Fruit fly (Drosophila melanogaster) whole organism, adult: ENCODE measurements around the gene nAChRalpha7.
A peak's percentile ranks its signal among the peaks of the same experiment; 100 is the strongest.

Experiments
- CG11617 ChIP-seq: fragments of 200-800 bp; sonication (Bioruptor generic); optimal IDR thresholded peaks from 2 replicates; lab custom pipeline; 2017; ENCODE audit warnings: mild to moderate bottlenecking, missing biosample characterization, missing genetic modification reagents, missing genetic modification characterization
- CG12768 ChIP-seq: fragments of 200-800 bp; sonication (Bioruptor generic); optimal IDR thresholded peaks from 2 replicates; lab custom pipeline; 2017; ENCODE audit warnings: missing biosample characterization, missing genetic modification characterization, mild to moderate bottlenecking, moderate library complexity, missing genetic modification reagents
- CG14711 ChIP-seq: fragments of 200-800 bp; sonication (Bioruptor generic); optimal IDR thresholded peaks from 2 replicates; lab custom pipeline; 2018; ENCODE audit warnings: missing biosample characterization, mild to moderate bottlenecking, missing genetic modification characterization, moderate library complexity
- CG1620 ChIP-seq: fragments of 200-800 bp; sonication (Bioruptor generic); optimal IDR thresholded peaks from 2 replicates; lab custom pipeline; 2016; ENCODE audit warnings: missing biosample characterization, missing genetic modification characterization
- CG33017 ChIP-seq: fragments of 200-800 bp; sonication (Bioruptor generic); optimal IDR thresholded peaks from 2 replicates; lab custom pipeline; 2018; ENCODE audit warnings: missing biosample characterization, mild to moderate bottlenecking, missing genetic modification characterization, moderate library complexity
- CG5204 ChIP-seq: fragments of 200-800 bp; sonication (Bioruptor generic); optimal IDR thresholded peaks from 2 replicates; lab custom pipeline; 2016; ENCODE audit warnings: missing biosample characterization, missing genetic modification characterization
- CG7045 ChIP-seq: fragments of 200-800 bp; sonication (Bioruptor generic); optimal IDR thresholded peaks from 2 replicates; lab custom pipeline; 2017; ENCODE audit warnings: missing biosample characterization, mild to moderate bottlenecking, missing genetic modification characterization
- CG7101 ChIP-seq: fragments of 200-800 bp; sonication (Bioruptor generic); optimal IDR thresholded peaks from 2 replicates; lab custom pipeline; 2018; ENCODE audit warnings: missing biosample characterization, mild to moderate bottlenecking, missing genetic modification characterization, moderate library complexity
- Clk ChIP-seq: fragments of 200-800 bp; sonication (Bioruptor generic); optimal IDR thresholded peaks from 2 replicates; lab custom pipeline; 2017; ENCODE audit warnings: missing biosample characterization, missing genetic modification characterization
- Crg-1 ChIP-seq: fragments of 200-800 bp; sonication (Bioruptor generic); optimal IDR thresholded peaks from 2 replicates; lab custom pipeline; 2016; ENCODE audit warnings: missing biosample characterization, missing genetic modification characterization
- Hr96 ChIP-seq: fragments of 200-800 bp; sonication (Bioruptor generic); optimal IDR thresholded peaks from 2 replicates; lab custom pipeline; 2016; ENCODE audit warnings: missing biosample characterization, missing genetic modification characterization
- Mnt ChIP-seq: fragments of 200-800 bp; sonication (Bioruptor generic); optimal IDR thresholded peaks from 2 replicates; lab custom pipeline; 2016; ENCODE audit warnings: missing biosample characterization, mild to moderate bottlenecking, missing genetic modification characterization
- bab1 ChIP-seq: fragments of 200-800 bp; sonication (Bioruptor generic); optimal IDR thresholded peaks from 3 replicates; lab custom pipeline; 2019; ENCODE audit warnings: missing biosample characterization, mild to moderate bottlenecking, missing genetic modification characterization, moderate library complexity
- cic ChIP-seq: fragments of 200-800 bp; sonication (Bioruptor generic); optimal IDR thresholded peaks from 2 replicates; lab custom pipeline; 2017; ENCODE audit warnings: missing biosample characterization, mild to moderate bottlenecking, missing genetic modification characterization, moderate library complexity
- cnc ChIP-seq, 2 experiments: fragments of >200 bp; optimal IDR thresholded peaks; 2 replicates each; lab custom pipeline; 2017
- kay ChIP-seq: fragments of 200-800 bp; sonication (Bioruptor generic); peaks from one replicate; lab custom pipeline; 2016; ENCODE audit warnings: missing biosample characterization, missing genetic modification characterization, borderline replicate concordance
- ovo ChIP-seq: fragments of 200-800 bp; sonication (Bioruptor generic); optimal IDR thresholded peaks from 2 replicates; lab custom pipeline; 2016; ENCODE audit warnings: missing biosample characterization, missing genetic modification characterization
- pad ChIP-seq: fragments of 200-800 bp; sonication (Bioruptor generic); optimal IDR thresholded peaks from 3 replicates; lab custom pipeline; 2017; ENCODE audit warnings: missing biosample characterization, missing genetic modification characterization, mild to moderate bottlenecking, moderate library complexity, missing genetic modification reagents
- tj ChIP-seq: fragments of 200-800 bp; sonication (Bioruptor generic); optimal IDR thresholded peaks from 3 replicates; lab custom pipeline; 2017; ENCODE audit warnings: missing biosample characterization, mild to moderate bottlenecking, missing genetic modification characterization, moderate library complexity
- toe ChIP-seq: fragments of 200-800 bp; sonication (Bioruptor generic); optimal IDR thresholded peaks from 2 replicates; lab custom pipeline; 2016; ENCODE audit warnings: missing biosample characterization, missing genetic modification characterization

Gene nAChRalpha7

DNA sequence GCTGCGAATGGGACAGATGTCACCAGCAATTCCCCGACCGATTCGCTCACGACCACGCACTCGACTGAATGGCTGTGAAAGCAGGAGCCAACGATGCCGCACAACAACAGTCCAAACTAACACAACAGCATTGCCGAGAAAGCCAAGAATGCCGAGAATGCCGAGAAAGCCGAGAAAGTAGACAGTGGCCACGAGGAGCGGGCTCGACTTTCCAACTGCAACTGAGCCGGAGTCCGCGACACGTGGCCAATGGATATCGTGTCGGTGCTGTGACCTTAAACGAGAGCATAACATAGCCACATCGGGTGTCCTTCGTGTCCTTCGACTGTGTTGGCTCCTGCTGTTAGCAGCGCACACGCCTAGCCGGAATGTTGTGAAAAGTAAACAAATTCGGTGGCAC lies at the start of gene nAChRalpha7:
Gene nAChRalpha7 (minus strand): TSS at position 226 of the 400 bp plus-strand sequence.
- peak; percentile 17 for TF ChIP-seq pad (GFP tag; lab: Kevin White, UChicago)
- no peak for TF ChIP-seq Crg-1 (GFP tag; lab: Kevin White, UChicago)
- TF ChIP-seq Mnt = peak; percentile 31
- no peak for TF ChIP-seq CG12768 (GFP tag; lab: Kevin White, UChicago)

DNA sequence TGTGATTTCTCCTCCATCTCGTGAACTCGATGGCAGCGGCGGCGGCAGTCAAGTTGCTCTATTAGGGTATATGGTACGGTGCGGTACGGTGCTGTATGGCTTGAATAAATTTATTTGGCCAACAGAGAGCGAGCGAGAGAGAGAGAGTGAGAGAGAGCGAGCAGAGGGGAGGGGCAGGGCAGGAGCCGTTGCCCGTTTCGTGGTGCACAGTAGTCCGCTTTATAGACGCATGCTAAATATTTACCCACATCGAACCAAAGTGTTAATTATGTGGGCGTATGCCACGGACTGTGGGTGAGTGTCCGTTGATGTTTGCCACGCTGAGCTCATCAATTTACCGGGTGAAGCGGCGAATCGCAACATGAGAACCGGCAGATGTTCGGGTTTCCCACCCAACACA lies 48.4 kb upstream of the nAChRalpha7 start:
- TF ChIP-seq Mnt = no peak
- peak; percentile 41 for TF ChIP-seq tj

DNA sequence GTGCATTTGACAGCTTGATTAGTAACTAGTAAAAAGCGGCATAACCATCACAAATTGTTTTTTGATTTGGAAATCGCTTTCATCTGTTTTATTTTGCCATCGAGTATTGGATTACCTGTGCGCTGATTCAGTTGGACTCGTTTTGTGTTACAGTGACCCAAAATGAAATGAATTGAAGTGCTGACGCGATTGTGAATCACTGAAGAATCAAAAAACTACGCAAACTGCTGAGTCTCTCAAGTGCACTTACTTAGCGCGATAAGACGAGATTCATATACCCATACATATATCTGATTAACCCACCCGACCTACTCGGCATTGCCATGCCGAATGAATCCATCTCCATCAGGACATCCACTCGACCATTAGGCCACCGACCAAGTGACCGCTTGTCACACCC lies 42.4 kb upstream of the nAChRalpha7 start:
- TF ChIP-seq tj = peak; percentile 90
- no peak for TF ChIP-seq Mnt

DNA sequence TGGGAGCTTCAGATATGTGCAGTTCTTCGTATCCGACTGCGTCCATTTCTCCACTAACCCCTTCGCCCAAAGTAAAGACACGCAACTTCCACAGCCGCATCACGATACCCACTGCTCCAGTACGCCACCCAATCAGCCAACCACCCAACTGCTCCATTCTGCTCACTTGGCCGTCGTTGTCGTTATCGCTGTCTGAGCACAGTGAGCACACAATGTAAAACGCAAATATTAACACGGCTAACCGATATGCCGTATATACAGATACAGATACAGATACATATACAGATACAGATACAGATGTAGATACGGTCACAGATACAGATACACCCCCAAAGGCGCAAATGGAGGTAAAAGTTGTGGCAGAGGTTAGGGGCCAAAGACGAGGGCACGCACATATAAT lies 27.2 kb upstream of the nAChRalpha7 start:
- TF ChIP-seq Clk (no peak), cnc (optimal IDR thresholded peaks at IDR 0.05; lab: Kevin White, UChicago) (no peak), CG14711 (tag; lab: Kevin White, UChicago) (no peak), CG11617 (GFP tag; lab: Kevin White, UChicago) (no peak), CG7045 (GFP tag; lab: Kevin White, UChicago) (no peak), Crg-1 (GFP tag; lab: Kevin White, UChicago) (no peak), Mnt (no peak), Hr96 (GFP tag; lab: Kevin White, UChicago) (no peak), CG1620 (GFP tag; lab: Kevin White, UChicago) (no peak), toe (GFP tag; lab: Kevin White, UChicago) (no peak), cic (GFP tag; lab: Kevin White, UChicago) (no peak), CG5204 (GFP tag; lab: Kevin White, UChicago) (no peak), CG12768 (GFP tag; lab: Kevin White, UChicago) (no peak), bab1 (no peak), tj (no peak)

DNA sequence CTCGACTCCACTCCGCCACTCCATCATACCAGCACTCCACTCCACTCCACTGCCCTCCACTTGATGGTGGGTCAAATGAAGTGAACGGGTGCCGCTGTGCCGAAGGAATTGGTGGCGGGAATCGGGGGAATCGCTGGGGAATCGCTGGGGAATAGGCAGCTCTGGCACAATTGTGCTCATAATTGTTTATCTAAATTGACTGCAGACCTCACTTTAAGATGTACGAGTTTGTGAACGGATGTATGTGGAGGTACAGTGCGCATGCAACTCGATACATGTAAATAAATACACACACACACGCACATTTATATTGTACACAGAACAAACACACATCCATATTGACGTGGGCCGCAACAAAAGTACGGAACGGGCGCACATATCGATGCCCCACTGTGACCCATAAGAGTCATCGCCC lies 23.8 kb upstream of the nAChRalpha7 start:
- no peak for TF ChIP-seq toe (GFP tag; lab: Kevin White, UChicago)
- TF ChIP-seq CG7101 (tag; lab: Kevin White, UChicago) = no peak
- TF ChIP-seq pad (GFP tag; lab: Kevin White, UChicago) = no peak
- TF ChIP-seq CG14711 (tag; lab: Kevin White, UChicago) = no peak
- no peak for TF ChIP-seq cnc (optimal IDR thresholded peaks at IDR 0.05; lab: Kevin White, UChicago)
- TF ChIP-seq CG11617 (GFP tag; lab: Kevin White, UChicago) = no peak
- TF ChIP-seq CG5204 (GFP tag; lab: Kevin White, UChicago) = no peak
- TF ChIP-seq bab1 = no peak
- no peak for TF ChIP-seq Crg-1 (GFP tag; lab: Kevin White, UChicago)
- TF ChIP-seq CG33017 (tag; lab: Kevin White, UChicago) = no peak
- TF ChIP-seq CG12768 (GFP tag; lab: Kevin White, UChicago) = no peak
- TF ChIP-seq CG7045 (GFP tag; lab: Kevin White, UChicago) = no peak
- TF ChIP-seq cic (GFP tag; lab: Kevin White, UChicago) = no peak
- TF ChIP-seq ovo (GFP tag; lab: Kevin White, UChicago) = no peak
- TF ChIP-seq Clk = no peak
- no peak for TF ChIP-seq Hr96 (GFP tag; lab: Kevin White, UChicago)
- TF ChIP-seq kay (GFP tag; lab: Kevin White, UChicago) = no peak

DNA sequence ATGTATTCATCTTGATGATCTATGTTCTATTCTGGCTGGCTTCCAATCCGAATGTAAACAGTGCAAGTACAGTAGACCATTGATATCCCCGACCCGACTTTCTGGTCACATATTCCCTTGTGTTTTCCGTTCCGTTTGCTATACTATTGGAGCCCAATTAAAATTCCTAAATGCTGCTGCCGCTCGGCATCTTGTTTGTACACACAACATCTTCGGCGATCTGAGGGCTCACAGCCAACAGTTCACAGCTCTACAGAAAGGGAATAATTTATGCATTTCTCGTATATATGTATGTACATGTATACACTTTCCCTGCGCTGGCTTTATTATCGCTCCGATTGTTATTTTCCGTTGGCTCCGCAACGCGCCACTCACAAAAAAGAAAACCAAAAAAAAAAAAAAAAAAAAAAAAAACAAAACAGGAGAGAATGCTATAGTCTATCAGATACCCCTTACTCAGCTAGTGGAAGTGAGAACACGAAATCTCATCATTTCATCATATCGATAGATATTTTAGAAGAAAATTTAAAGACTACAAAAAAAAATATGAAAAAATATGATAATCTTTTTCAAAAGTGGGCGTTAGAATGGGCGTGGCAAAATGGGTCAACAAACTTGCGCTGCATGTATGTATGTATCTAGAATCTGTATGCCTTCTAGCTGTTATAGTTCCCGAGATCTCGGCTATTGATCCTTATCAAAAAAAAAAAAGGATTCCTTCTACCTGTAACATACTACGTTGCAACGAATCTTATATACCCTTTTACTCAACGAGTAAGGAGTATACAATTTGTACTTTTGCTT lies 23.1 kb upstream of the nAChRalpha7 start:
- TF ChIP-seq bab1 (no peak), kay (GFP tag; lab: Kevin White, UChicago) (peak; percentile 11), cic (GFP tag; lab: Kevin White, UChicago) (no peak), CG11617 (GFP tag; lab: Kevin White, UChicago) (no peak), Clk (no peak)

DNA sequence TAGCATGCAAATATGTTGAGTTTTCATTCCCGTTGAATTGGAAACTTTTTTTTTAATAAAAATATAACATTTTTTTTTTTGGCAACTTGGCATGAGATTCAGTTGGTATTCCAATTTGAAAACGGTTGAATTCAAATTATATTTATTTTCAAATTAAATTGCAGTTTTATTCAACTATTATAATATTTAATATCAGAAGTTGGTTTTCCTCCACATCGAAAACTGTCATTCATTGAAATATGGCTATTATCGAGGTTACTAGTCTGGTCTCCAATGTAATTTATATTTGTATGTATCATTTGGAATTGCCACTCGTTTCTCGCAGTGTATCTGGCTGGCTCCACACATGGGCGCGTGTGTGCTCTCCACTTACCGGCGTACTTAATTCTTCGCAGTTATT lies 21.6 kb upstream of the nAChRalpha7 start:
- TF ChIP-seq cnc (optimal IDR thresholded peaks at IDR 0.05; lab: Kevin White, UChicago) (no peak), pad (GFP tag; lab: Kevin White, UChicago) (no peak)

DNA sequence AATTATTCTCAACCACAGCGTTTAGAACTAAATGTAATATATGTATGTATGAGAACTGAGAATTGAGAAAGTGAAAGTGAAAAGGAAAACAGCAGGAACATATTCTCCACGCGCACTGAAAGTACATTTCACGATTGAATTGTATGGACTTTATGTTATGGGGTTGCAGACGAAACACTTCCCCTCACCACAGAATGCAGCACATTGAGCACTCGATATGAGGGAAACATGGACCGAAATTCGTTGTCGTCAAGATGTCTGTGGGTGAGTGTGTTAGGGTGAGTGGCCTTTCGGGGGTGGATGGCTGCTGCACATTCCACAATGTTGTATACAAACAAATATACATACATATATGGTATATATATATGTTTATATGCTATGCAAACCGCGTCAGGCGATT lies 15.8 kb upstream of the nAChRalpha7 start:
- TF ChIP-seq CG7101 (tag; lab: Kevin White, UChicago) = no peak
- no peak for TF ChIP-seq Hr96 (GFP tag; lab: Kevin White, UChicago)
- TF ChIP-seq CG1620 (GFP tag; lab: Kevin White, UChicago) = no peak
